Worm (Caenorhabditis elegans) whole organism, young adult: ENCODE results near the gene srh-19.

Experiments
- Y56A3A.18 ChIP-seq: fragments of 200-800 bp; sonication (Bioruptor generic); IDR thresholded peaks from 2 replicates; pipeline ENCODE4 v1.3.6; 2022; ENCODE audit warnings: missing genetic modification reagents, missing genetic modification characterization, missing compliant biosample characterization
- ceh-27 ChIP-seq: fragments of 200-800 bp; sonication (Bioruptor generic); optimal IDR thresholded peaks from 2 replicates; lab custom pipeline; 2018; ENCODE audit warnings: mild to moderate bottlenecking, missing genetic modification characterization, moderate library complexity, missing compliant biosample characterization
- lin-35 ChIP-seq, 3 experiments: fragments of 150-350 bp in 2 of 3; sonication (generic microtip) in 1 of 3; optimal IDR thresholded peaks; 2 replicates each; lab custom pipeline; 2014 to 2018; ENCODE audit warnings: missing biosample characterization in 3 of 3, missing genetic modification characterization in 3 of 3, missing genetic modification reagents in 3 of 3

ce11 chrX:1367416-1367815, 45.5 kb upstream of the srh-19 start, which contains the start of gene dgn-2:
- no peak for TF ChIP-seq Y56A3A.18 (GFP tag; lab: Robert Waterston, UW)
- TF ChIP-seq lin-35 (GFP tag; optimal IDR thresholded peaks at IDR 0.05; lab: Kevin White, UChicago), result no peak
- TF ChIP-seq ceh-27 (GFP tag; lab: Kevin White, UChicago), result no peak
